Fruit fly (Drosophila melanogaster): ENCODE results near the gene Atg8a.

Gene Atg8a

DNA sequence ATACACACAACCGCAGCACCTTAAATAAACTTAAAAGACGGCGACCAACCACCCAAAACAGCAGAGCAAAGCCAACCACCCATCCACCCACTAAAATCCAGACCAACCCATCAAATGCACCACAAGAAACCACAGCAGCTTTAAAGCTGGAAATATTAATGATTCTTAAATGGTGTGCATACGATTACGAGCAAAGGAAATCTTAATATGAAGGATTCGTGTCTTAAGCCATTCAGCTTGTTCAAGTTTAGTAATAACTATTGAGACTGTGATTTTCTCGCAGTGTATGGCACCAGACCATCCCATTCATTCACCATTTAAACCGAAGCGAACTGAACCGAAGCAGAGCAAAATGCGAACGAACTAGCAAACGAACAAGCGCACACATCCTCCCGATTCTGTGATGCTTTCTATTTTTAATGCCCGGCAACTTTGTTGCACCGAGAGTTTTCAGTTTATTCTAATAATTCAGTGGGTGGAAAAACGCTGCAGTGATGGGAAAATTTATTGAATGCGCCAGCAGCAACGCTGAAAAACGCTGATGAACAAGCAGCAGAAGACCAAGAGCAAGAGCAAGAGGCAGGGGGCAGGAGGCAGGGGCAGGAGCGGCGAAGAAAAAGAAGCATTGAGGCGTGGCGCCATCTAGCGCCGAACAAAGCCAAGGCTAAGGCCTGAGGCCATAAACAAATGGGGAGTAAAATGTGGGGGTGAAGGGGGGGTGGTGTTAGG, 30.6 kb downstream of the Atg8a start (continued):
- TF ChIP-seq CG30431 (GFP tag; optimal IDR thresholded peaks at IDR 0.05) (peak; percentile 80), unc-4 (GFP tag; IDR thresholded peaks at IDR 0.05; ENCODE audit: partially characterized antibody) (no peak), CG3847 (GFP tag; IDR thresholded peaks at IDR 0.05) (peak; percentile 70), sob (GFP tag; IDR thresholded peaks at IDR 0.05) (peak; percentile 87), gem (tag; optimal IDR thresholded peaks at IDR 0.05) (peak; percentile 91), h (optimal IDR thresholded peaks at IDR 0.05) (no peak), CG8388 (GFP tag; optimal IDR thresholded peaks at IDR 0.05) (peak; percentile 86), CG9215 (GFP tag; IDR thresholded peaks at IDR 0.05) (peak; percentile 70), Kr (GFP tag; optimal IDR thresholded peaks at IDR 0.05) (no peak), CG2202 (tag; optimal IDR thresholded peaks at IDR 0.05) (peak; percentile 70), ham (GFP tag; IDR thresholded peaks at IDR 0.05) (no peak), CG4730 (GFP tag; IDR thresholded peaks at IDR 0.05) (peak; percentile 81), vnd (GFP tag; IDR thresholded peaks at IDR 0.05; ENCODE audit: partially characterized antibody) (no peak), psq (GFP tag; optimal IDR thresholded peaks at IDR 0.05) (peak; percentile 51), Asciz (GFP tag; optimal IDR thresholded peaks at IDR 0.05) (peak; percentile 83), Hmr (GFP tag; optimal IDR thresholded peaks at IDR 0.05) (peak; percentile 88), CG2889 (GFP tag; IDR thresholded peaks at IDR 0.05) (peak; percentile 75), CG9932 (GFP tag; IDR thresholded peaks at IDR 0.05) (peak; percentile 60), CG4404 (GFP tag; IDR thresholded peaks at IDR 0.05) (peak; percentile 49), CG12391 (tag; optimal IDR thresholded peaks at IDR 0.05) (peak; percentile 88), lmd (GFP tag; IDR thresholded peaks at IDR 0.05) (peak; percentile 85), CG7928 (GFP tag; optimal IDR thresholded peaks at IDR 0.05) (peak; percentile 33), otp (GFP tag; IDR thresholded peaks at IDR 0.05) (peak; percentile 80), CG1024 (GFP tag; IDR thresholded peaks at IDR 0.05) (peak; percentile 81), CG17802 (tag; optimal IDR thresholded peaks at IDR 0.05) (peak; percentile 77), CG2678 (tag; optimal IDR thresholded peaks at IDR 0.05) (peak; percentile 92), CG15073 (GFP tag; optimal IDR thresholded peaks at IDR 0.05) (no peak), slou (GFP tag; optimal IDR thresholded peaks at IDR 0.05) (peak; percentile 61), Meics (GFP tag; optimal IDR thresholded peaks at IDR 0.05) (peak; percentile 86), Hmx (GFP tag; optimal IDR thresholded peaks at IDR 0.05) (no peak), NfI (GFP tag; optimal IDR thresholded peaks at IDR 0.05) (peak; percentile 87), CG6683 (GFP tag; optimal IDR thresholded peaks at IDR 0.05) (peak; percentile 80), lola (GFP tag; optimal IDR thresholded peaks at IDR 0.05) (peak in 1 of 3 experiments; percentile 69), CG32767 (GFP tag; IDR thresholded peaks at IDR 0.05) (peak; percentile 79), Hand (GFP tag; optimal IDR thresholded peaks at IDR 0.05) (peak; percentile 71), CG18262 (tag; optimal IDR thresholded peaks at IDR 0.05) (peak; percentile 92), dm (GFP tag; optimal IDR thresholded peaks at IDR 0.05) (peak; percentile 71), CG2875 (GFP tag; optimal IDR thresholded peaks at IDR 0.05) (peak; percentile 82), zfh2 (GFP tag; optimal IDR thresholded peaks at IDR 0.05) (peak; percentile 67), ap (GFP tag; IDR thresholded peaks at IDR 0.05) (peak; percentile 85), CG5180 (GFP tag; optimal IDR thresholded peaks at IDR 0.05) (peak; percentile 66), Hey (tag; optimal IDR thresholded peaks at IDR 0.05) (peak; percentile 30), Hr78 (GFP tag; optimal IDR thresholded peaks at IDR 0.05) (peak in 1 of 2 experiments; percentile 68), cad (GFP tag; optimal IDR thresholded peaks at IDR 0.05) (no peak), E2f1 (GFP tag; IDR thresholded peaks at IDR 0.05) (peak; percentile 85), Xbp1 (GFP tag; optimal IDR thresholded peaks at IDR 0.05) (peak; percentile 68), tin (GFP tag; optimal IDR thresholded peaks at IDR 0.05) (peak; percentile 70), CG11247 (GFP tag; IDR thresholded peaks at IDR 0.05) (peak; percentile 78), kni (GFP tag; optimal IDR thresholded peaks at IDR 0.05) (peak; percentile 23)
